Worm (Caenorhabditis elegans) whole organism, early embryonic: Measurements from ENCODE around the gene Y39E4B.13.

Experiments used
- B0310.2 ChIP-seq: sonication (generic microtip); optimal IDR thresholded peaks from 2 replicates; lab custom pipeline; 2016; ENCODE audit warnings: mild to moderate bottlenecking, missing genetic modification characterization, missing compliant biosample characterization
- F13C5.2 ChIP-seq: sonication (generic microtip); optimal IDR thresholded peaks from 2 replicates; lab custom pipeline; 2017; ENCODE audit warnings: mild to moderate bottlenecking, missing genetic modification characterization, inconsistent platforms, missing compliant biosample characterization
- aly-1 ChIP-seq: sonication (generic microtip); optimal IDR thresholded peaks from 2 replicates; lab custom pipeline; 2016; ENCODE audit warnings: missing genetic modification characterization, missing compliant biosample characterization
- ama-1 ChIP-seq: fragments of 150-350 bp; optimal IDR thresholded peaks from 2 replicates; lab custom pipeline; 2014
- ceh-13 ChIP-seq: fragments of 200-800 bp; sonication (Bioruptor generic); optimal IDR thresholded peaks from 2 replicates; lab custom pipeline; 2018; ENCODE audit warnings: mild to moderate bottlenecking, missing genetic modification characterization, missing compliant biosample characterization
- ceh-36 ChIP-seq: sonication (generic microtip); optimal IDR thresholded peaks from 2 replicates; lab custom pipeline; 2016; ENCODE audit warnings: missing genetic modification characterization, inconsistent platforms, missing compliant biosample characterization
- ets-7 ChIP-seq: sonication (generic microtip); optimal IDR thresholded peaks from 2 replicates; lab custom pipeline; 2016; ENCODE audit warnings: missing genotype, missing genetic modification characterization, missing compliant biosample characterization
- flt-1 ChIP-seq: fragments of 200-800 bp; sonication (Bioruptor generic); IDR thresholded peaks from 2 replicates; pipeline ENCODE4 v1.3.6; 2022; ENCODE audit warnings: missing genetic modification characterization, missing compliant biosample characterization
- hmbx-1 ChIP-seq: sonication (generic microtip); optimal IDR thresholded peaks from 2 replicates; lab custom pipeline; 2016; ENCODE audit warnings: mild to moderate bottlenecking, missing genetic modification characterization, missing compliant biosample characterization
- hmg-4 ChIP-seq: fragments of 200-800 bp; sonication (Bioruptor generic); optimal IDR thresholded peaks from 2 replicates; lab custom pipeline; 2018; ENCODE audit warnings: mild to moderate bottlenecking, missing genetic modification characterization, missing compliant biosample characterization
- hnd-1 ChIP-seq: sonication (generic microtip); optimal IDR thresholded peaks from 2 replicates; lab custom pipeline; 2016; ENCODE audit warnings: missing genetic modification characterization, missing compliant biosample characterization
- pes-1 ChIP-seq: fragments of 200-800 bp; sonication (Bioruptor generic); IDR thresholded peaks from 2 replicates; pipeline ENCODE4 v1.3.6; 2022; ENCODE audit warnings: missing genetic modification reagents, missing genetic modification characterization, missing compliant biosample characterization
- scrt-1 ChIP-seq: fragments of 200-800 bp; sonication (Bioruptor generic); IDR thresholded peaks from 2 replicates; pipeline ENCODE4 v1.3.6; 2022; ENCODE audit warnings: missing genetic modification characterization, missing compliant biosample characterization
- sea-1 ChIP-seq: fragments of 200-800 bp; sonication (Bioruptor generic); conservative IDR thresholded peaks from 2 replicates; pipeline ENCODE4 v1.3.6; 2022; ENCODE audit warnings: missing genetic modification characterization, missing compliant biosample characterization
- tbx-11 ChIP-seq: fragments of 200-800 bp; sonication (Bioruptor generic); IDR thresholded peaks from 2 replicates; pipeline ENCODE4 v1.3.6; 2022; ENCODE audit warnings: missing genetic modification characterization, missing compliant biosample characterization
- tbx-37 ChIP-seq: fragments of 200-800 bp; sonication (Bioruptor generic); conservative IDR thresholded peaks from 2 replicates; pipeline ENCODE4 v1.3.6; 2022; ENCODE audit warnings: missing genetic modification reagents, missing genetic modification characterization, missing compliant biosample characterization
- tra-4 ChIP-seq: sonication (generic microtip); optimal IDR thresholded peaks from 2 replicates; lab custom pipeline; 2017; ENCODE audit warnings: missing genetic modification characterization, missing compliant biosample characterization

Y39E4B.13 gene

DNA sequence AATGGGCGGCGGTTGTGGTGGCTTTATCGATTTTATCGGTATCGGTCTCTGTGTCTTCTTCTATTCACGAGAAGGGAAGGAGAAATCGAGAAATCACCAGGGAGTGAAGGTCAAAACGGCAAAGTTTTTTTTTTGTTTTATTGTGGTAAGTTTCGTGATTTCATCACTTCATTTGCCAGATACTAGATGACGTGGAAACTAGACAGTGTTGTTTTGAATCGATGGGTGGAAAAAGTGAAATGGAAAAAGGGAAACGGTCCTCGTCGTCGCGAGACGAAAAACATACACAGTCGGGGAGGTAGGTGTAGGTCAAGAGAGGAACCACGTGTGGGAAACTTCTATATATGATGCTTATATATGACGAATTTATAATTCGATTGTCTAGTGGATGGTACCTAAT is 10.1 kb downstream of the Y39E4B.13 start:
- TF ChIP-seq hmbx-1 (tag; lab: Kevin White, UChicago) (no peak), ets-7 (tag; lab: Kevin White, UChicago) (no peak), tbx-11 (GFP tag; lab: Robert Waterston, UW) (no peak), hmg-4 (GFP tag; lab: Kevin White, UChicago) (no peak), pes-1 (GFP tag; lab: Robert Waterston, UW) (no peak), tra-4 (tag; lab: Kevin White, UChicago) (no peak), B0310.2 (tag; lab: Kevin White, UChicago) (no peak)

DNA sequence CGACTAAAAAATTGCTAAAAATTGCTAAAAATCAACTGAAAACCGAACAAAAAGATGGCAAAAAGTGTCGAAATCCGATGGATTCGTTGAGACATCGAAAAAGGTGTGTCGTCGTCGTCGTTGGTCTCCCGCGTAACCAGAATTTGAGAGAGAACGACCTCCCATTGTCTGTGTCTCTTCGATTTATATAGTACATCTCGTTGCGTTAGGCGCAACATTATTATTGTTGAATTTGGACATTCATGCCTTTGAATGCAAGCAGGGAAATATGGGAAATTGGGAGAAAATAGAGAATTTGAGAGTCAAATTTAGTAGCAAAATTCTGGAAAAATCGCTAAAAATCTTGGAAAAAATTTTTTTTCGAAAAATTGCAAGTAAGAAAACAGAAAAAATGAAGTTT is 13.1 kb downstream of the Y39E4B.13 start:
- TF ChIP-seq flt-1 (GFP tag; lab: Robert Waterston, UW) = no peak
- TF ChIP-seq tra-4 (tag; lab: Kevin White, UChicago) = no peak
- TF ChIP-seq scrt-1 (GFP tag; lab: Robert Waterston, UW) = no peak
- no peak for TF ChIP-seq pes-1 (GFP tag; lab: Robert Waterston, UW)

DNA sequence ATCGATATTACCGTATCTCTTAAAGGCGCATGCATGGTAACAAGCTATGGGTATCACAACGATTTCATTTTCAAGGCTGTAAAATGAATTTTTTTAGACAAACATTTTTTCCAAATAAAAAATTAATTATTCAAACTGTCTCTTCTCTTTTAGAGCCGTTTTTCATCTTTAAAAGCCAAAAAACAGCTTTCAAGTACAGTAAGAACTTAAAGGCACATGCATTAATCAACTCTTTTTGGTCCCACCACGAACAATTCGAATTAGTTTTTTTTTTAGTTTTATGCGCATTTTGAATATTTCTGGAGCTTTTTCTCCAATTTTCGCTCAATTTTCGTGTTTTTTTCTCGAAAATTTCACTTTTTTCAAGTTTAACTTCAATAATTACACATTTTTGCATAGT is 13.5 kb downstream of the Y39E4B.13 start:
- TF ChIP-seq hnd-1 = no peak
- TF ChIP-seq ets-7 (tag; lab: Kevin White, UChicago) = no peak
- TF ChIP-seq aly-1 (tag; lab: Kevin White, UChicago) = no peak
- TF ChIP-seq tra-4 (tag; lab: Kevin White, UChicago) = no peak
- TF ChIP-seq ama-1 (lab: Kevin White, UChicago) = no peak
- no peak for TF ChIP-seq tbx-37 (GFP tag; lab: Robert Waterston, UW)
- no peak for TF ChIP-seq ceh-13 (GFP tag; lab: Kevin White, UChicago)
- TF ChIP-seq pes-1 (GFP tag; lab: Robert Waterston, UW) = no peak
- TF ChIP-seq B0310.2 (tag; lab: Kevin White, UChicago) = no peak
- TF ChIP-seq hmg-4 (GFP tag; lab: Kevin White, UChicago) = no peak
- no peak for TF ChIP-seq flt-1 (GFP tag; lab: Robert Waterston, UW)
- TF ChIP-seq ceh-36 (tag; lab: Kevin White, UChicago) = no peak
- TF ChIP-seq F13C5.2 (tag; lab: Kevin White, UChicago) = no peak
- TF ChIP-seq hmbx-1 (tag; lab: Kevin White, UChicago) = no peak
- no peak for TF ChIP-seq scrt-1 (GFP tag; lab: Robert Waterston, UW)
- no peak for TF ChIP-seq sea-1 (GFP tag; lab: Robert Waterston, UW)
- no peak for TF ChIP-seq tbx-11 (GFP tag; lab: Robert Waterston, UW)

DNA sequence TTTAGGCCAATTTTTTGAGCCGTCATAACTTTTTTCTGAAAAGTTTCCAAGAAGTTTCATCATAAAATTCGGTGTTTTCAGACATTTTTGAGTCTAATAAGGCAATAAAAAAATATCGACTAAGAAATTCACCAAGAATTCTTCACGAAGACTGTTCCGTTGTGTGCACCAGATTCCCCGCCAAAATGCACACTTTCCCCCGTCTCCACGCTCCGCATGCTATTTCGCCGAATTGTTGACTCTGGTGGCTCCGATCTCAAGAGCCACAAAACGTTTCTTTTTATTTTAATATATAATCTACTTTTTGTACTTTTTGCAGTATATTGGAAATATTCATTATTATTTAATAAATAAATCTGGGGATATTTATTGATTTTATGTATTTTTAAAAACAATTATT is 14.6 kb downstream of the Y39E4B.13 start:
- TF ChIP-seq hnd-1 (no peak), tra-4 (tag; lab: Kevin White, UChicago) (no peak)

DNA sequence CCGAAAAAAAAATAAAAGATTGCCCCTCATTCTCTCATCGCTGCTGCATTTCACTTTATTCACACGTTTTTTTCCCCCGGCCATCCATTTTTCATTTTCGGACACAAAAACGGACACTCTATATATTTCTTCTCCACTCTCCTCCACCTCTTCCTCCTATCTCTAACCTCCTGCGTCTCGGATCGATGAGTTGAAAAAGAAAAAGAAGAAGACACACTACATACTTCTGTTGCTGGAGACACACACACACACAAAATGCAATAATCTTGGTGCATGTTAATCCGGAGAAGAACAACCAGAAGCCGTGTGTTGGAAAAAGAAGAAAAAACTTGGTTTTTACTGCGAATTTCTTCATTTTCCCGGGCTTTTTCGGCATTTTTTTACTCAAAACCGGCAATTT is 15.0 kb downstream of the Y39E4B.13 start:
- no peak for TF ChIP-seq aly-1 (tag; lab: Kevin White, UChicago)

DNA sequence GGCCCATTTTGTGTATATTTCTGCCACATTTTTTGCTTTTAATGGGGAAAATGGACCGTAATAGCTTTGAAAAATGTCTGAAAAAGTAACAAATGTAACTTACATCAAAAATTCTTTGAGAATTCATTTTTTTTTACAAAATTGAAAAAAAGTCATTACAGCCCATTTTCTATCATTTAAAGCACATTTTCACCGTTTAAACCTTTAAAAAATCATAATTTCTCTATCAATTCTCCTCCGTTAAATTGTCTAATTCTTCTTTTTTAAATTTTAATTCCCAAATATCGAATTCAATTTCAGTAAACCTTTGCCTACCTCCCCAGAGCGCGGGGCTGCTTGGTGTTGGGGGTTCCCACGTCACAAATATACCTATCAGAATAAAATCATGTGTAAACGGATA is 16.4 kb downstream of the Y39E4B.13 start, which contains the start of gene dhhc-8:
Gene dhhc-8 (plus strand): TSS at position 301 of the 400 bp plus-strand sequence.
- TF ChIP-seq ets-7 (tag; lab: Kevin White, UChicago) (no peak), tbx-37 (GFP tag; lab: Robert Waterston, UW) (no peak), sea-1 (GFP tag; lab: Robert Waterston, UW) (no peak), aly-1 (tag; lab: Kevin White, UChicago) (no peak), ceh-36 (tag; lab: Kevin White, UChicago) (no peak), tra-4 (tag; lab: Kevin White, UChicago) (no peak), B0310.2 (tag; lab: Kevin White, UChicago) (no peak), tbx-11 (GFP tag; lab: Robert Waterston, UW) (no peak), F13C5.2 (tag; lab: Kevin White, UChicago) (no peak), flt-1 (GFP tag; lab: Robert Waterston, UW) (no peak), hmbx-1 (tag; lab: Kevin White, UChicago) (no peak), ama-1 (lab: Kevin White, UChicago) (no peak), hnd-1 (no peak)

DNA sequence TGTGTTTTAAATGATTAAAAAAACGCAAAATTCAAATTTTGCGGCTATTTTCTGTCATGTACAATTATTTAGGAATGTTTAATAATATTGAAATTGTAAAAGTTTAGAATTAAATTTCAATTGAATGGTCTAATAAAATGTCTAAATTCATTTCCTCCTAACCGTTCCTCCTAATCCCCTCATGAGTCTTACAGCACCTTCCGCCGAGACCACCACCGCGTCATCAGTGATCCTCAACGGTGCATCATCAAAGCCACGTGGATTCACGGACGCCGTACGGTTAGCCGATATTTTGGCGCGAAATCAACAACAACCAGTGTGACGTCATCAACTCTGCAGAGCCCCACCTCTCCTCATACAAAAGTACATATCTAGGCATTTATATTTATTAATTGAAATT is 27.5 kb downstream of the Y39E4B.13 start:
- TF ChIP-seq ets-7 (tag; lab: Kevin White, UChicago) (no peak), hmbx-1 (tag; lab: Kevin White, UChicago) (no peak), F13C5.2 (tag; lab: Kevin White, UChicago) (no peak), scrt-1 (GFP tag; lab: Robert Waterston, UW) (no peak), tbx-37 (GFP tag; lab: Robert Waterston, UW) (no peak), hmg-4 (GFP tag; lab: Kevin White, UChicago) (no peak), sea-1 (GFP tag; lab: Robert Waterston, UW) (no peak), tra-4 (tag; lab: Kevin White, UChicago) (no peak), ama-1 (lab: Kevin White, UChicago) (no peak), pes-1 (GFP tag; lab: Robert Waterston, UW) (no peak), ceh-13 (GFP tag; lab: Kevin White, UChicago) (no peak), B0310.2 (tag; lab: Kevin White, UChicago) (no peak), aly-1 (tag; lab: Kevin White, UChicago) (no peak), tbx-11 (GFP tag; lab: Robert Waterston, UW) (no peak), hnd-1 (no peak), ceh-36 (tag; lab: Kevin White, UChicago) (no peak), flt-1 (GFP tag; lab: Robert Waterston, UW) (no peak)

DNA sequence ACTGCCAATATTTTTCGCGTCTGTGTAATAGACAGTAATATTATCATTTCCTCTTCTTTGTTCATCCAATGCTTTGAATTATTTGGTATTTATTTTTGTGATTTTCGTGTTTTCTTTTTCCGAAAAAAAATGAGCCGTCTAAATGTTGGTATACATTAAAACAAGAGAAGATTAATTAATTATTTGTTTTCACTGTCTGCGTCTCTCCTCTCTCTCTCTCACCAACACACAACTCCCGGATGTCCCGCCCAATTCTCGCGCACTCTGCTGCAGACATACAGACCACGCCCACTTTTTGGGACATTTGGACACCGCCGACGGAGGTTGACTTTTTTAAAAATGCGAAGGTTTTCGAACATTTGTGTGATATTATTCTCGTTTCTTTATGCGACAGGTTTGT is 28.6 kb downstream of the Y39E4B.13 start, which contains the start of gene zig-8:
Gene zig-8 (plus strand): TSS at position 301 of the 400 bp plus-strand sequence.
- TF ChIP-seq pes-1 (GFP tag; lab: Robert Waterston, UW) (no peak), tbx-37 (GFP tag; lab: Robert Waterston, UW) (no peak), tra-4 (tag; lab: Kevin White, UChicago) (no peak), flt-1 (GFP tag; lab: Robert Waterston, UW) (no peak), aly-1 (tag; lab: Kevin White, UChicago) (no peak), ama-1 (lab: Kevin White, UChicago) (no peak), ets-7 (tag; lab: Kevin White, UChicago) (no peak), B0310.2 (tag; lab: Kevin White, UChicago) (no peak), F13C5.2 (tag; lab: Kevin White, UChicago) (no peak), scrt-1 (GFP tag; lab: Robert Waterston, UW) (no peak), ceh-13 (GFP tag; lab: Kevin White, UChicago) (no peak), hnd-1 (no peak), tbx-11 (GFP tag; lab: Robert Waterston, UW) (no peak), hmg-4 (GFP tag; lab: Kevin White, UChicago) (no peak), sea-1 (GFP tag; lab: Robert Waterston, UW) (no peak), ceh-36 (tag; lab: Kevin White, UChicago) (no peak), hmbx-1 (tag; lab: Kevin White, UChicago) (no peak)
